Worm (Caenorhabditis elegans) whole organism, L2 larva: Measurements from ENCODE around the gene rom-1.

Source experiments
- ZK546.5 ChIP-seq: sonication (generic microtip); optimal IDR thresholded peaks from 2 replicates; lab custom pipeline; 2017; ENCODE audit warnings: missing biosample characterization, missing genetic modification characterization
- aly-2 ChIP-seq: fragments of 150-350 bp; optimal IDR thresholded peaks from 2 replicates; lab custom pipeline; 2014; ENCODE audit warnings: missing biosample characterization, missing genetic modification characterization
- ama-1 ChIP-seq: fragments of 150-350 bp; optimal IDR thresholded peaks from 2 replicates; lab custom pipeline; 2018; ENCODE audit warnings: inconsistent platforms
- blmp-1 ChIP-seq: sonication (generic microtip); optimal IDR thresholded peaks from 2 replicates; lab custom pipeline; 2017; ENCODE audit warnings: missing genetic modification characterization, mild to moderate bottlenecking, missing compliant biosample characterization, antibody characterized with exemption, moderate library complexity; ENCODE audit not compliant: insufficient read depth
- elt-1 ChIP-seq: fragments of 150-350 bp; optimal IDR thresholded peaks from 2 replicates; lab custom pipeline; 2014; ENCODE audit warnings: missing biosample characterization, missing genetic modification characterization
- lin-11 ChIP-seq: fragments of 150-350 bp; sonication (generic microtip); optimal IDR thresholded peaks from 2 replicates; lab custom pipeline; 2014; ENCODE audit warnings: missing biosample characterization, missing genetic modification characterization, inconsistent platforms, mixed read lengths
- lin-39 ChIP-seq: fragments of 150-350 bp; optimal IDR thresholded peaks from 2 replicates; lab custom pipeline; 2014; ENCODE audit warnings: missing biosample characterization, missing genetic modification reagents, missing genetic modification characterization
- mdl-1 ChIP-seq, 2 experiments: fragments of 150-350 bp in 1 of 2; sonication (generic microtip) in 1 of 2; optimal IDR thresholded peaks; 2 replicates each; lab custom pipeline; 2017; ENCODE audit warnings: missing biosample characterization in 2 of 2, missing genetic modification characterization in 2 of 2
- unc-39 ChIP-seq: fragments of 150-350 bp; optimal IDR thresholded peaks from 2 replicates; lab custom pipeline; 2014; ENCODE audit warnings: missing biosample characterization, missing genetic modification characterization
- unc-62 ChIP-seq: fragments of 150-350 bp; optimal IDR thresholded peaks from 2 replicates; lab custom pipeline; 2014; ENCODE audit warnings: missing biosample characterization, missing genetic modification reagents, missing genetic modification characterization
- zag-1 ChIP-seq: fragments of 150-350 bp; optimal IDR thresholded peaks from 2 replicates; lab custom pipeline; 2014; ENCODE audit warnings: missing biosample characterization, missing genetic modification characterization
- ztf-4 ChIP-seq: fragments of 150-350 bp; optimal IDR thresholded peaks from 2 replicates; lab custom pipeline; 2014; ENCODE audit warnings: missing biosample characterization, missing genetic modification characterization

DNA sequence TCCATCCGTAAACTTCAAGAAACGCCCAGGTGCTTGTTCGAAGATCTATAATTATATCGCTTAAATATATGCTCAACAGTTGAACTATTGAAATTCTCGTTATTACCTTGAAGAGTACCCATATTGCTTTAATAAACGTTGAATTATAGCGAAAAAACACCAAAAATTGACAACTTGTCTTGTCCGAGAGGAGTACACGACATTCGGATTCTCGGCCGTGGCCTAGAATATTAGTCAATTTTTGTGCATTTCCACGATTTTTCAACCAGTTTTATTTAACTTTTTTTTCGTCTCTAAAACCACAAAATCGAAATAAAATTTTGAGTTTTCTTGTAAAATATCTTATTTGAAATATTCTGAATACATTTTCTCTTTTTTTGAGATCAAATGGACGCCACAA lies 5.3 kb downstream of the rom-1 start, which contains the start of the genes F26F4.9 and cee-1:
- TF ChIP-seq elt-1 (tag; lab: Kevin White, UChicago): no peak
- TF ChIP-seq zag-1 (tag; lab: Kevin White, UChicago): no peak
- no peak for TF ChIP-seq ama-1 (lab: Kevin White, UChicago)
- TF ChIP-seq ZK546.5 (tag; lab: Kevin White, UChicago): no peak
- no peak for TF ChIP-seq unc-62 (GFP tag; lab: Kevin White, UChicago)
- TF ChIP-seq mdl-1 (tag; optimal IDR thresholded peaks at IDR 0.05; lab: Kevin White, UChicago): no peak
- no peak for TF ChIP-seq ztf-4 (tag; lab: Kevin White, UChicago)
- no peak for TF ChIP-seq unc-39
- TF ChIP-seq lin-11 (tag; lab: Kevin White, UChicago): no peak
- TF ChIP-seq blmp-1: no peak
- no peak for TF ChIP-seq aly-2 (tag; lab: Kevin White, UChicago)
- no peak for TF ChIP-seq lin-39
